Worm (Caenorhabditis elegans) whole organism, L1 larva: ENCODE results near the gene scrm-3.

Experiments
- C04F5.9 ChIP-seq: sonication (generic microtip); optimal IDR thresholded peaks from 2 replicates; lab custom pipeline; 2016; ENCODE audit warnings: missing genetic modification characterization, missing compliant biosample characterization
- C16A3.4 ChIP-seq: fragments of 150-350 bp; optimal IDR thresholded peaks from 2 replicates; lab custom pipeline; 2014; ENCODE audit warnings: missing biosample characterization, missing genetic modification characterization
- aha-1 ChIP-seq: fragments of 150-350 bp; optimal IDR thresholded peaks from 2 replicates; lab custom pipeline; 2014; ENCODE audit warnings: missing biosample characterization, missing genetic modification characterization
- ama-1 ChIP-seq: fragments of 150-350 bp; optimal IDR thresholded peaks from 2 replicates; lab custom pipeline; 2014
- blmp-1 ChIP-seq: fragments of 150-350 bp; optimal IDR thresholded peaks from 2 replicates; lab custom pipeline; 2014; ENCODE audit warnings: missing biosample characterization, missing genetic modification characterization
- ceh-63 ChIP-seq: fragments of 200-800 bp; sonication (Bioruptor generic); optimal IDR thresholded peaks from 2 replicates; lab custom pipeline; 2018; ENCODE audit warnings: mild to moderate bottlenecking, missing genetic modification characterization, missing compliant biosample characterization
- ces-1 ChIP-seq: fragments of 150-350 bp; optimal IDR thresholded peaks from 2 replicates; lab custom pipeline; 2014; ENCODE audit warnings: missing biosample characterization, missing genetic modification reagents, missing genetic modification characterization
- efl-1 ChIP-seq, 4 experiments: fragments of 150-350 bp; optimal IDR thresholded peaks in 3 of 4; peaks in 1 of 4; 1 replicate in 1 of 4; 2 replicates in 3 of 4; lab custom pipeline; 2014; ENCODE audit warnings: missing biosample characterization in 2 of 4, missing genetic modification characterization in 2 of 4, missing genetic modification reagents in 2 of 4
- efl-3 ChIP-seq: fragments of 200-800 bp; sonication (Bioruptor generic); optimal IDR thresholded peaks from 2 replicates; lab custom pipeline; 2018; ENCODE audit warnings: mild to moderate bottlenecking, missing genetic modification characterization, missing compliant biosample characterization
- egl-27 ChIP-seq, 2 experiments: fragments of 150-350 bp in 1 of 2; sonication (generic microtip); optimal IDR thresholded peaks; 3 replicates each; lab custom pipeline; 2017 to 2018; ENCODE audit warnings: missing biosample characterization in 2 of 2, missing genetic modification characterization in 2 of 2, missing genetic modification reagents in 2 of 2
- elt-3 ChIP-seq, 6 experiments: fragments of 150-350 bp in 1 of 6; sonication (generic microtip); optimal IDR thresholded peaks; 2 replicates each; lab custom pipeline; 2017 to 2018; ENCODE audit warnings: missing biosample characterization in 6 of 6, missing genetic modification characterization in 6 of 6, inconsistent platforms in 1 of 6
- fkh-4 ChIP-seq: sonication (generic microtip); optimal IDR thresholded peaks from 2 replicates; lab custom pipeline; 2016; ENCODE audit warnings: missing compliant biosample characterization, missing genetic modification characterization, borderline replicate concordance
- fkh-8 ChIP-seq: sonication (generic microtip); optimal IDR thresholded peaks from 2 replicates; lab custom pipeline; 2016; ENCODE audit warnings: mild to moderate bottlenecking, missing genetic modification characterization, missing compliant biosample characterization
- grh-1 ChIP-seq: fragments of 200-800 bp; sonication (Bioruptor generic); IDR thresholded peaks from 2 replicates; pipeline ENCODE4 v1.3.6; 2022; ENCODE audit warnings: missing genetic modification reagents, missing genetic modification characterization, missing compliant biosample characterization
- hlh-17 ChIP-seq: fragments of 200-800 bp; sonication (Bioruptor generic); optimal IDR thresholded peaks from 2 replicates; lab custom pipeline; 2018; ENCODE audit warnings: missing genetic modification characterization, mild to moderate bottlenecking, missing compliant biosample characterization, moderate library complexity, borderline replicate concordance
- jun-1 ChIP-seq: fragments of 150-350 bp; optimal IDR thresholded peaks from 2 replicates; lab custom pipeline; 2014; ENCODE audit warnings: missing biosample characterization, missing genetic modification reagents, missing genetic modification characterization
- lin-13 ChIP-seq: fragments of 150-350 bp; optimal IDR thresholded peaks from 2 replicates; lab custom pipeline; 2014; ENCODE audit warnings: missing biosample characterization, missing genetic modification reagents, missing genetic modification characterization
- lin-39 ChIP-seq: fragments of 150-350 bp; optimal IDR thresholded peaks from 2 replicates; lab custom pipeline; 2014; ENCODE audit warnings: missing biosample characterization, missing genetic modification reagents, missing genetic modification characterization
- lir-3 ChIP-seq: sonication (generic microtip); optimal IDR thresholded peaks from 2 replicates; lab custom pipeline; 2016; ENCODE audit warnings: mild to moderate bottlenecking, missing genetic modification characterization, moderate library complexity, missing compliant biosample characterization; ENCODE audit not compliant: poor library complexity
- mab-9 ChIP-seq: fragments of 200-800 bp; sonication (Bioruptor generic); IDR thresholded peaks from 2 replicates; pipeline ENCODE4 v1.3.6; 2022; ENCODE audit warnings: missing genetic modification reagents, missing genetic modification characterization, missing compliant biosample characterization
- mdl-1 ChIP-seq, 2 experiments: fragments of 150-350 bp; optimal IDR thresholded peaks; 2 replicates each; lab custom pipeline; 2014 to 2017; ENCODE audit warnings: missing biosample characterization in 2 of 2, missing genetic modification characterization in 2 of 2, inconsistent platforms in 1 of 2
- mef-2 ChIP-seq: fragments of 150-350 bp; optimal IDR thresholded peaks from 2 replicates; lab custom pipeline; 2014; ENCODE audit warnings: missing biosample characterization, missing genetic modification characterization
- mep-1 ChIP-seq: fragments of 150-350 bp; optimal IDR thresholded peaks from 2 replicates; lab custom pipeline; 2014; ENCODE audit warnings: missing biosample characterization, missing genetic modification characterization
- nhr-11 ChIP-seq: fragments of 150-350 bp; optimal IDR thresholded peaks from 2 replicates; lab custom pipeline; 2014; ENCODE audit warnings: missing biosample characterization, missing genetic modification characterization
- nhr-12 ChIP-seq: sonication (generic microtip); optimal IDR thresholded peaks from 2 replicates; lab custom pipeline; 2017; ENCODE audit warnings: missing biosample characterization, missing genetic modification characterization
- nhr-19 ChIP-seq: fragments of 200-800 bp; sonication (Bioruptor generic); conservative IDR thresholded peaks from 2 replicates; pipeline ENCODE4 v1.3.6; 2022; ENCODE audit warnings: missing genetic modification characterization, missing compliant biosample characterization
- nhr-20 ChIP-seq: sonication (generic microtip); optimal IDR thresholded peaks from 2 replicates; lab custom pipeline; 2016; ENCODE audit warnings: mild to moderate bottlenecking, missing genetic modification characterization, missing compliant biosample characterization
- nhr-237 ChIP-seq: fragments of 150-350 bp; optimal IDR thresholded peaks from 2 replicates; lab custom pipeline; 2014; ENCODE audit warnings: missing biosample characterization, missing genetic modification characterization
- nhr-71 ChIP-seq: sonication (generic microtip); optimal IDR thresholded peaks from 2 replicates; lab custom pipeline; 2016; ENCODE audit warnings: mild to moderate bottlenecking, missing genetic modification characterization, moderate library complexity, missing compliant biosample characterization
- nhr-84 ChIP-seq: sonication (generic microtip); optimal IDR thresholded peaks from 2 replicates; lab custom pipeline; 2017; ENCODE audit warnings: missing biosample characterization, missing genetic modification characterization
- nhr-85 ChIP-seq: sonication (generic microtip); peaks from one replicate; lab custom pipeline; 2016; ENCODE audit warnings: missing genetic modification characterization, inconsistent platforms, missing compliant biosample characterization
- pag-3 ChIP-seq: sonication (generic microtip); optimal IDR thresholded peaks from 2 replicates; lab custom pipeline; 2017; ENCODE audit warnings: missing genetic modification characterization, mild to moderate bottlenecking, missing compliant biosample characterization, antibody characterized with exemption, borderline replicate concordance; ENCODE audit not compliant: insufficient read depth
- pax-3 ChIP-seq: fragments of 200-800 bp; sonication (Bioruptor generic); optimal IDR thresholded peaks from 2 replicates; lab custom pipeline; 2018; ENCODE audit warnings: mild to moderate bottlenecking, missing genetic modification characterization, moderate library complexity, missing compliant biosample characterization
- snpc-4 ChIP-seq: fragments of 150-350 bp; optimal IDR thresholded peaks from 2 replicates; lab custom pipeline; 2014; ENCODE audit warnings: missing biosample characterization, missing genetic modification characterization
- snu-23 ChIP-seq: sonication (generic microtip); optimal IDR thresholded peaks from 2 replicates; lab custom pipeline; 2016; ENCODE audit warnings: missing genetic modification characterization, missing compliant biosample characterization
- swsn-7 ChIP-seq: sonication (generic microtip); optimal IDR thresholded peaks from 2 replicates; lab custom pipeline; 2016; ENCODE audit warnings: missing genetic modification characterization, missing compliant biosample characterization
- tbx-2 ChIP-seq: sonication (generic microtip); optimal IDR thresholded peaks from 2 replicates; lab custom pipeline; 2016; ENCODE audit warnings: missing genetic modification characterization, missing compliant biosample characterization
- unc-130 ChIP-seq: fragments of 150-350 bp; optimal IDR thresholded peaks from 2 replicates; lab custom pipeline; 2017; ENCODE audit warnings: missing biosample characterization, missing genetic modification characterization, inconsistent platforms
- unc-30 ChIP-seq: sonication (generic microtip); optimal IDR thresholded peaks from 2 replicates; lab custom pipeline; 2017; ENCODE audit warnings: missing biosample characterization, missing genetic modification characterization
- unc-86 ChIP-seq: sonication (generic microtip); optimal IDR thresholded peaks from 2 replicates; lab custom pipeline; 2016; ENCODE audit warnings: missing genetic modification characterization, missing compliant biosample characterization
- vab-15 ChIP-seq: sonication (generic microtip); optimal IDR thresholded peaks from 2 replicates; lab custom pipeline; 2017; ENCODE audit warnings: missing genotype, mild to moderate bottlenecking, missing genetic modification characterization, missing compliant biosample characterization
- xbp-1 ChIP-seq: sonication (generic microtip); optimal IDR thresholded peaks from 2 replicates; lab custom pipeline; 2016; ENCODE audit warnings: missing genetic modification characterization, missing compliant biosample characterization
- zag-1 ChIP-seq: fragments of 150-350 bp; optimal IDR thresholded peaks from 2 replicates; lab custom pipeline; 2014; ENCODE audit warnings: missing biosample characterization, missing genetic modification characterization
- ztf-4 ChIP-seq: fragments of 150-350 bp; optimal IDR thresholded peaks from 2 replicates; lab custom pipeline; 2014; ENCODE audit warnings: missing biosample characterization, missing genetic modification characterization

scrm-3 gene

ce11 chrV:3320432-3320831, 36.6 kb downstream of the scrm-3 start, which contains the start of gene C17B7.14:
C17B7.14 (minus strand) TSS chrV:3320532.
- TF ChIP-seq mab-9 (GFP tag; lab: Robert Waterston, UW) = no peak
- TF ChIP-seq nhr-20 (tag; lab: Kevin White, UChicago) = no peak
- no peak for TF ChIP-seq snu-23 (GFP tag; lab: Kevin White, UChicago)
- TF ChIP-seq unc-86 = no peak
- no peak for TF ChIP-seq ceh-63 (GFP tag; lab: Kevin White, UChicago)
- no peak for TF ChIP-seq nhr-12 (tag; lab: Kevin White, UChicago)
- no peak for TF ChIP-seq C04F5.9
- TF ChIP-seq nhr-19 (GFP tag; lab: Robert Waterston, UW) = no peak

- no peak for TF ChIP-seq lir-3 (tag; lab: Kevin White, UChicago)
- no peak for TF ChIP-seq ama-1 (lab: Kevin White, UChicago)
- TF ChIP-seq nhr-237 (tag; lab: Kevin White, UChicago) = no peak
- no peak for TF ChIP-seq efl-3 (GFP tag; lab: Kevin White, UChicago)
- TF ChIP-seq elt-3 (tag; optimal IDR thresholded peaks at IDR 0.05; lab: Kevin White, UChicago) = no peak
- TF ChIP-seq ces-1 (GFP tag; lab: Kevin White, UChicago) = no peak
- no peak for TF ChIP-seq efl-1 (optimal IDR thresholded peaks at IDR 0.05; lab: Kevin White, UChicago)
- TF ChIP-seq efl-1 (GFP tag; optimal IDR thresholded peaks at IDR 0.05 in 1 of 2; lab: Kevin White, UChicago) = no peak
- TF ChIP-seq nhr-84 (tag; lab: Kevin White, UChicago) = no peak
- TF ChIP-seq xbp-1 (tag; lab: Kevin White, UChicago) = no peak
- no peak for TF ChIP-seq lin-13
- TF ChIP-seq unc-30 (tag; lab: Kevin White, UChicago) = no peak
- no peak for TF ChIP-seq pag-3 (tag; lab: Kevin White, UChicago)
- TF ChIP-seq egl-27 (tag; optimal IDR thresholded peaks at IDR 0.05; lab: Kevin White, UChicago) = no peak
- TF ChIP-seq, all 84 proteins: peak for 0
These were observed 37.0 kb downstream of the scrm-3 start, which contains the start of gene F35F10.14 for ce11 chrV:3320005-3320404. F35F10.14 (minus strand) TSS chrV:3320105.

- no peak for TF ChIP-seq lin-39 (tag; lab: Kevin White, UChicago)
- TF ChIP-seq mef-2 = no peak
- no peak for TF ChIP-seq C16A3.4 (tag; lab: Kevin White, UChicago)
- TF ChIP-seq nhr-19 (GFP tag; lab: Robert Waterston, UW) = no peak
- TF ChIP-seq vab-15 (tag; lab: Kevin White, UChicago) = no peak
- no peak for TF ChIP-seq pax-3 (tag; lab: Kevin White, UChicago)
These were observed 38.0 kb downstream of the scrm-3 start, which contains the start of gene F35F10.13 for ce11 chrV:3318975-3319374. F35F10.13 (minus strand) TSS chrV:3319075.

ce11 chrV:3316108-3316507, 40.9 kb downstream of the scrm-3 start, which contains the start of gene F35F10.1:
F35F10.1 (plus strand) TSS chrV:3316307.
- TF ChIP-seq blmp-1 = peak; percentile 37
- TF ChIP-seq grh-1 (GFP tag; lab: Robert Waterston, UW) = peak; percentile 9; the same call in 1 of the 2 replicates
- no peak for TF ChIP-seq jun-1 (tag; lab: Kevin White, UChicago)
- peak; percentile 69 for TF ChIP-seq nhr-85 (tag; lab: Kevin White, UChicago)
- TF ChIP-seq mab-9 (GFP tag; lab: Robert Waterston, UW) = no peak

- TF ChIP-seq tbx-2 (tag; lab: Kevin White, UChicago) = peak; percentile 73
- TF ChIP-seq nhr-11 (tag; lab: Kevin White, UChicago) = no peak
- no peak for TF ChIP-seq nhr-237 (tag; lab: Kevin White, UChicago)
- TF ChIP-seq aha-1 (tag; lab: Kevin White, UChicago) = no peak
- TF ChIP-seq swsn-7 (tag; lab: Kevin White, UChicago) = peak; percentile 77
- no peak for TF ChIP-seq nhr-84 (tag; lab: Kevin White, UChicago)
- no peak for TF ChIP-seq vab-15 (tag; lab: Kevin White, UChicago)
- peak; percentile 66 for TF ChIP-seq fkh-8 (tag; lab: Kevin White, UChicago)
- peak; percentile 88 for TF ChIP-seq nhr-71 (tag; lab: Kevin White, UChicago)
- peak; percentile 39 for TF ChIP-seq unc-86
- no peak for TF ChIP-seq hlh-17
- TF ChIP-seq mep-1 = peak; percentile 88
- TF ChIP-seq snpc-4 (tag; lab: Kevin White, UChicago) = peak; percentile 54
- no peak for TF ChIP-seq ztf-4 (tag; lab: Kevin White, UChicago)
- no peak for TF ChIP-seq zag-1 (tag; lab: Kevin White, UChicago)
- peak; percentile 38 for TF ChIP-seq lin-13
- TF ChIP-seq pag-3 (tag; lab: Kevin White, UChicago) = peak; percentile 67
- peak; percentile 63 for TF ChIP-seq unc-130 (tag; lab: Kevin White, UChicago)
- peak in 1 of 2 experiments; percentile 71 for TF ChIP-seq mdl-1 (tag; optimal IDR thresholded peaks at IDR 0.05; lab: Kevin White, UChicago)
- TF ChIP-seq fkh-4 (tag; lab: Kevin White, UChicago) = no peak
These were observed 41.7 kb downstream of the scrm-3 start, which contains the start of gene arrd-19 for ce11 chrV:3315308-3315707. arrd-19 (minus strand) TSS chrV:3315516.
